Fruit fly (Drosophila melanogaster) whole organism, embryonic: ENCODE results near the gene T48.
A peak's percentile ranks its signal among the peaks of the same experiment; 100 is the strongest.

ENCODE experiments used
- BtbVII ChIP-seq: fragments of 200-800 bp; sonication (Bioruptor generic); optimal IDR thresholded peaks from 3 replicates; lab custom pipeline; 2017; ENCODE audit warnings: missing biosample characterization, mild to moderate bottlenecking, missing genetic modification characterization
- CG10565 ChIP-seq: fragments of 200-800 bp; sonication (Bioruptor generic); optimal IDR thresholded peaks from 3 replicates; lab custom pipeline; 2016; ENCODE audit warnings: missing biosample characterization, mild to moderate bottlenecking, missing genetic modification characterization
- CG11456 ChIP-seq: fragments of 200-800 bp; sonication (Bioruptor generic); IDR thresholded peaks from 3 replicates; pipeline ENCODE4 v1.3.6; 2022; ENCODE audit warnings: missing biosample characterization, missing genetic modification characterization
- CG12391 ChIP-seq: fragments of 200-800 bp; sonication (Bioruptor generic); optimal IDR thresholded peaks from 3 replicates; lab custom pipeline; 2018; ENCODE audit warnings: missing biosample characterization, mild to moderate bottlenecking, missing genetic modification characterization, moderate library complexity
- CG12769 ChIP-seq: fragments of 200-800 bp; sonication (Bioruptor generic); optimal IDR thresholded peaks from 2 replicates; lab custom pipeline; 2019; ENCODE audit warnings: missing biosample characterization, mild to moderate bottlenecking, missing genetic modification characterization, moderate library complexity
- CG13424 ChIP-seq: fragments of 200-800 bp; sonication (Bioruptor generic); optimal IDR thresholded peaks from 2 replicates; lab custom pipeline; 2019; ENCODE audit warnings: missing biosample characterization, mild to moderate bottlenecking, missing genetic modification characterization, moderate library complexity
- CG13624 ChIP-seq: fragments of 200-800 bp; sonication (Bioruptor generic); optimal IDR thresholded peaks from 2 replicates; lab custom pipeline; 2016; ENCODE audit warnings: missing biosample characterization, missing genetic modification characterization
- CG15479 ChIP-seq: fragments of 200-800 bp; sonication (Bioruptor generic); optimal IDR thresholded peaks from 3 replicates; lab custom pipeline; 2019; ENCODE audit warnings: missing biosample characterization, mild to moderate bottlenecking, missing genetic modification characterization, moderate library complexity
- CG15696 ChIP-seq: fragments of 200-800 bp; sonication (Bioruptor generic); optimal IDR thresholded peaks from 2 replicates; lab custom pipeline; 2019; ENCODE audit warnings: missing biosample characterization, mild to moderate bottlenecking, missing genetic modification characterization, moderate library complexity
- CG16779 ChIP-seq: fragments of 200-800 bp; sonication (Bioruptor generic); IDR thresholded peaks from 2 replicates; pipeline ENCODE4 v1.3.6; 2022; ENCODE audit warnings: missing biosample characterization, missing genetic modification characterization
- CG16863 ChIP-seq: fragments of 200-800 bp; sonication (Bioruptor generic); optimal IDR thresholded peaks from 3 replicates; lab custom pipeline; 2016; ENCODE audit warnings: missing biosample characterization, missing genetic modification characterization
- CG18262 ChIP-seq: fragments of 200-800 bp; optimal IDR thresholded peaks from 3 replicates; lab custom pipeline; 2019; ENCODE audit warnings: missing biosample characterization, mild to moderate bottlenecking, missing genetic modification characterization, moderate library complexity
- CG30403 ChIP-seq: fragments of 200-800 bp; sonication (Bioruptor generic); optimal IDR thresholded peaks from 3 replicates; lab custom pipeline; 2016; ENCODE audit warnings: missing biosample characterization, missing genetic modification characterization
- CG31224 ChIP-seq: fragments of 200-800 bp; sonication (Bioruptor generic); IDR thresholded peaks from 2 replicates; pipeline ENCODE4 v1.3.6; 2022; ENCODE audit warnings: missing biosample characterization, missing genetic modification characterization
- CG3407 ChIP-seq: fragments of 200-800 bp; sonication (Bioruptor generic); optimal IDR thresholded peaks from 2 replicates; lab custom pipeline; 2018; ENCODE audit warnings: missing biosample characterization, mild to moderate bottlenecking, missing genetic modification characterization
- CG34422 ChIP-seq: fragments of 200-800 bp; sonication (Bioruptor generic); IDR thresholded peaks from 3 replicates; pipeline ENCODE4 v1.3.6; 2022; ENCODE audit warnings: missing biosample characterization, missing genetic modification characterization
- CG4707 ChIP-seq: fragments of 200-800 bp; sonication (Bioruptor generic); optimal IDR thresholded peaks from 2 replicates; lab custom pipeline; 2018; ENCODE audit warnings: missing biosample characterization, mild to moderate bottlenecking, missing genetic modification characterization, moderate library complexity
- CG5245 ChIP-seq: fragments of 200-800 bp; sonication (Bioruptor generic); optimal IDR thresholded peaks from 3 replicates; lab custom pipeline; 2016; ENCODE audit warnings: missing biosample characterization, missing genetic modification characterization
- CG6654 ChIP-seq: fragments of 200-800 bp; sonication (Bioruptor generic); optimal IDR thresholded peaks from 2 replicates; lab custom pipeline; 2017; ENCODE audit warnings: missing biosample characterization, mild to moderate bottlenecking, missing genetic modification characterization
- CG6765 ChIP-seq: fragments of 200-800 bp; sonication (Bioruptor generic); optimal IDR thresholded peaks from 3 replicates; lab custom pipeline; 2017; ENCODE audit warnings: missing biosample characterization, mild to moderate bottlenecking, missing genetic modification characterization
- CG7372 ChIP-seq: fragments of 200-800 bp; sonication (Bioruptor generic); IDR thresholded peaks from 2 replicates; pipeline ENCODE4 v1.3.6; 2022; ENCODE audit warnings: missing biosample characterization, missing genetic modification characterization
- CG8359 ChIP-seq: fragments of 200-800 bp; sonication (Bioruptor generic); optimal IDR thresholded peaks from 2 replicates; lab custom pipeline; 2017; ENCODE audit warnings: missing biosample characterization, mild to moderate bottlenecking, missing genetic modification characterization, borderline replicate concordance
- CG8944 ChIP-seq: fragments of 200-800 bp; sonication (Bioruptor generic); optimal IDR thresholded peaks from 3 replicates; lab custom pipeline; 2016; ENCODE audit warnings: missing biosample characterization, missing genetic modification characterization
- CTCF ChIP-seq: fragments of 200-800 bp; sonication (Bioruptor generic); optimal IDR thresholded peaks from 2 replicates; lab custom pipeline; 2017; ENCODE audit warnings: missing biosample characterization, mild to moderate bottlenecking, missing genetic modification characterization, moderate library complexity
- Hey ChIP-seq: fragments of 200-800 bp; sonication (Bioruptor generic); optimal IDR thresholded peaks from 3 replicates; lab custom pipeline; 2018; ENCODE audit warnings: missing biosample characterization, mild to moderate bottlenecking, missing genetic modification characterization
- Jarid2 ChIP-seq: fragments of 200-800 bp; sonication (Bioruptor generic); optimal IDR thresholded peaks from 3 replicates; lab custom pipeline; 2017; ENCODE audit warnings: mild to moderate bottlenecking, missing biosample characterization, missing genetic modification reagents, missing genetic modification characterization
- Six4 ChIP-seq: fragments of 200-800 bp; sonication (Bioruptor generic); optimal IDR thresholded peaks from 2 replicates; lab custom pipeline; 2016; ENCODE audit warnings: missing biosample characterization, missing genetic modification characterization
- aop ChIP-seq: fragments of 200-800 bp; sonication (Bioruptor generic); IDR thresholded peaks from 2 replicates; pipeline ENCODE4 v1.3.6; 2022; ENCODE audit warnings: missing biosample characterization, missing genetic modification characterization
- ara ChIP-seq: fragments of 200-800 bp; sonication (Bioruptor generic); IDR thresholded peaks from 2 replicates; pipeline ENCODE4 v1.3.6; 2022; ENCODE audit warnings: missing biosample characterization, missing genetic modification characterization
- ash1 ChIP-seq: fragments of 200-800 bp; sonication (Bioruptor generic); optimal IDR thresholded peaks from 2 replicates; lab custom pipeline; 2018; ENCODE audit warnings: missing biosample characterization, mild to moderate bottlenecking, missing genetic modification characterization
- bab2 ChIP-seq: fragments of 200-800 bp; sonication (Bioruptor generic); optimal IDR thresholded peaks from 2 replicates; lab custom pipeline; 2016; ENCODE audit warnings: missing biosample characterization, missing genetic modification characterization
- cas ChIP-seq: fragments of 200-800 bp; sonication (Bioruptor generic); IDR thresholded peaks from 2 replicates; pipeline ENCODE4 v1.3.6; 2022; ENCODE audit warnings: missing biosample characterization, missing genetic modification characterization
- chn ChIP-seq: fragments of 200-800 bp; sonication (Bioruptor generic); optimal IDR thresholded peaks from 2 replicates; lab custom pipeline; 2016; ENCODE audit warnings: missing biosample characterization, missing genetic modification characterization
- da ChIP-seq: fragments of 200-800 bp; sonication (Bioruptor generic); optimal IDR thresholded peaks from 2 replicates; lab custom pipeline; 2016; ENCODE audit warnings: missing biosample characterization, missing genetic modification characterization
- grn ChIP-seq: fragments of 200-800 bp; sonication (Bioruptor generic); optimal IDR thresholded peaks from 3 replicates; lab custom pipeline; 2017; ENCODE audit warnings: missing biosample characterization, missing genetic modification characterization
- hkb ChIP-seq, 2 experiments: fragments of 200-800 bp in 1 of 2; fragments of >200 bp in 1 of 2; sonication (Bioruptor generic) in 1 of 2; IDR thresholded peaks in 1 of 2; optimal IDR thresholded peaks in 1 of 2; 2 replicates each; pipeline versions ENCODE4 v1.3.6 to Lab custom; 2017 to 2022; ENCODE audit warnings: missing biosample characterization in 1 of 2, missing genetic modification characterization in 1 of 2
- kah ChIP-seq: fragments of 200-800 bp; sonication (Bioruptor generic); optimal IDR thresholded peaks from 2 replicates; lab custom pipeline; 2018; ENCODE audit warnings: missing biosample characterization, mild to moderate bottlenecking, missing genetic modification characterization
- kni ChIP-seq: fragments of 200-800 bp; sonication (Bioruptor generic); optimal IDR thresholded peaks from 3 replicates; lab custom pipeline; 2017; ENCODE audit warnings: mild to moderate bottlenecking, missing biosample characterization, missing genetic modification reagents, missing genetic modification characterization
- lilli ChIP-seq: fragments of 200-800 bp; sonication (Bioruptor generic); optimal IDR thresholded peaks from 3 replicates; lab custom pipeline; 2016; ENCODE audit warnings: missing biosample characterization, missing genetic modification characterization
- mam ChIP-seq: fragments of 200-800 bp; sonication (Bioruptor generic); optimal IDR thresholded peaks from 3 replicates; lab custom pipeline; 2016; ENCODE audit warnings: missing biosample characterization, missing genetic modification characterization
- mld ChIP-seq: fragments of 200-800 bp; sonication (Bioruptor generic); IDR thresholded peaks from 3 replicates; pipeline ENCODE4 v1.3.6; 2022; ENCODE audit warnings: missing biosample characterization, missing genetic modification characterization; ENCODE audit not compliant: partially characterized antibody
- nom ChIP-seq: fragments of 200-800 bp; sonication (Bioruptor generic); optimal IDR thresholded peaks from 2 replicates; lab custom pipeline; 2017; ENCODE audit warnings: missing biosample characterization, missing genetic modification characterization, mild to moderate bottlenecking, moderate library complexity, missing genetic modification reagents
- odd ChIP-seq: fragments of 200-800 bp; sonication (Bioruptor generic); optimal IDR thresholded peaks from 2 replicates; lab custom pipeline; 2017; ENCODE audit warnings: missing biosample characterization, mild to moderate bottlenecking, missing genetic modification characterization
- onecut ChIP-seq: fragments of 200-800 bp; sonication (Bioruptor generic); IDR thresholded peaks from 2 replicates; pipeline ENCODE4 v1.3.6; 2022; ENCODE audit warnings: missing biosample characterization, missing genetic modification characterization
- pan ChIP-seq, 4 experiments: fragments of >200 bp in 3 of 4; fragments of 200-800 bp in 1 of 4; sonication (Bioruptor generic) in 1 of 4; optimal IDR thresholded peaks in 3 of 4; IDR thresholded peaks in 1 of 4; 2 replicates each; pipeline versions ENCODE4 v1.3.6 to Lab custom; 2017 to 2022; ENCODE audit warnings: missing biosample characterization in 2 of 4, missing genetic modification characterization in 2 of 4, mixed read lengths in 1 of 4
- pho ChIP-seq: fragments of 200-800 bp; sonication (Bioruptor generic); optimal IDR thresholded peaks from 2 replicates; lab custom pipeline; 2016; ENCODE audit warnings: missing biosample characterization, missing genetic modification characterization
- pita ChIP-seq: fragments of 200-800 bp; sonication (Bioruptor generic); optimal IDR thresholded peaks from 2 replicates; lab custom pipeline; 2017; ENCODE audit warnings: missing biosample characterization, mild to moderate bottlenecking, missing genetic modification characterization
- psq ChIP-seq: fragments of 200-800 bp; sonication (Bioruptor generic); optimal IDR thresholded peaks from 2 replicates; lab custom pipeline; 2017; ENCODE audit warnings: missing biosample characterization, missing genetic modification characterization
- ranshi ChIP-seq: fragments of 200-800 bp; sonication (Bioruptor generic); IDR thresholded peaks from 2 replicates; pipeline ENCODE4 v1.3.6; 2022; ENCODE audit warnings: missing biosample characterization, missing genetic modification characterization
- ro ChIP-seq: fragments of 200-800 bp; sonication (Bioruptor generic); IDR thresholded peaks from 2 replicates; pipeline ENCODE4 v1.3.6; 2022; ENCODE audit warnings: missing biosample characterization, missing genetic modification characterization
- so ChIP-seq: fragments of 200-800 bp; sonication (Bioruptor generic); IDR thresholded peaks from 3 replicates; pipeline ENCODE4 v1.3.6; 2022; ENCODE audit warnings: missing biosample characterization, missing genetic modification characterization

T48 gene

dm6 chr3R:26908750-26909149 is 27.2 kb downstream of the T48 start (continued):
- TF ChIP-seq CG12769 (tag; lab: Kevin White, UChicago): peak; percentile 32
- TF ChIP-seq chn (GFP tag; lab: Kevin White, UChicago): no peak
- TF ChIP-seq Jarid2 (GFP tag; lab: Kevin White, UChicago): no peak
- no peak for TF ChIP-seq mld
- no peak for TF ChIP-seq cas
- no peak for TF ChIP-seq aop (GFP tag; lab: Robert Waterston, UW)
- TF ChIP-seq Six4 (GFP tag; lab: Kevin White, UChicago): no peak
- no peak for TF ChIP-seq pho (GFP tag; lab: Kevin White, UChicago)
- TF ChIP-seq Hey (tag; lab: Kevin White, UChicago): no peak
- TF ChIP-seq psq (GFP tag; lab: Kevin White, UChicago): no peak
- no peak for TF ChIP-seq kah (GFP tag; lab: Kevin White, UChicago)
- no peak for TF ChIP-seq lilli (GFP tag; lab: Kevin White, UChicago)
- no peak for TF ChIP-seq CG15479 (GFP tag; lab: Kevin White, UChicago)
- TF ChIP-seq kni (GFP tag; lab: Kevin White, UChicago): peak; percentile 82
- TF ChIP-seq CG34422 (GFP tag; lab: Robert Waterston, UW): no peak
- TF ChIP-seq da (GFP tag; lab: Kevin White, UChicago): no peak
- TF ChIP-seq CTCF (GFP tag; lab: Kevin White, UChicago): no peak
- no peak for TF ChIP-seq ara (GFP tag; lab: Robert Waterston, UW)
- TF ChIP-seq ro (GFP tag; lab: Robert Waterston, UW): no peak
- TF ChIP-seq CG3407 (GFP tag; lab: Kevin White, UChicago): peak; percentile 41
- no peak for TF ChIP-seq CG5245 (GFP tag; lab: Kevin White, UChicago)
- TF ChIP-seq CG13424 (tag; lab: Kevin White, UChicago): no peak
- no peak for TF ChIP-seq CG6654 (GFP tag; lab: Kevin White, UChicago)
- peak; percentile 30 for TF ChIP-seq CG18262 (tag; lab: Kevin White, UChicago)
- no peak for TF ChIP-seq pan (optimal IDR thresholded peaks at IDR 0.05; lab: Kevin White, UChicago)
- peak in 1 of 2 experiments; percentile 15 for TF ChIP-seq pan (GFP tag; optimal IDR thresholded peaks at IDR 0.05 in 1 of 2, IDR thresholded peaks at IDR 0.05 in 1 of 2)
- TF ChIP-seq CG12391: no peak
- no peak for TF ChIP-seq mam (GFP tag; lab: Kevin White, UChicago)
- no peak for TF ChIP-seq ranshi (GFP tag; lab: Robert Waterston, UW)
- no peak for TF ChIP-seq CG8359 (GFP tag; lab: Kevin White, UChicago)
- TF ChIP-seq pita (GFP tag; lab: Kevin White, UChicago): no peak
- no peak for TF ChIP-seq CG16863
- peak; percentile 34 for TF ChIP-seq odd (GFP tag; lab: Kevin White, UChicago)
- no peak for TF ChIP-seq CG7372
- TF ChIP-seq CG11456 (GFP tag; lab: Robert Waterston, UW): 0 out of 3 replicates have a peak, but pooled peaks have one; percentile 50
- TF ChIP-seq ash1 (GFP tag; lab: Kevin White, UChicago): no peak
- no peak for TF ChIP-seq bab2 (GFP tag; lab: Kevin White, UChicago)
- TF ChIP-seq grn (GFP tag; lab: Kevin White, UChicago): no peak
- TF ChIP-seq onecut (GFP tag; lab: Robert Waterston, UW): 0 out of 2 replicates have a peak, but pooled peaks have one; percentile 12
- TF ChIP-seq CG8944: no peak
- no peak for TF ChIP-seq CG6765 (GFP tag; lab: Kevin White, UChicago)
- peak; percentile 31 for TF ChIP-seq CG4707 (GFP tag; lab: Kevin White, UChicago)
- no peak for TF ChIP-seq CG16779
- TF ChIP-seq CG30403 (GFP tag; lab: Kevin White, UChicago): no peak
- no peak for TF ChIP-seq hkb (optimal IDR thresholded peaks at IDR 0.05; lab: Kevin White, UChicago)
- TF ChIP-seq hkb (GFP tag; IDR thresholded peaks at IDR 0.05; lab: Robert Waterston, UW): 0 out of 2 replicates have a peak, but pooled peaks have one; percentile 24
- peak; percentile 7 for TF ChIP-seq CG15696 (tag; lab: Kevin White, UChicago)
- TF ChIP-seq CG31224 (GFP tag; lab: Robert Waterston, UW): no peak
- TF ChIP-seq so (GFP tag; lab: Robert Waterston, UW): 0 out of 3 replicates have a peak, but pooled peaks have one; percentile 21
- TF ChIP-seq CG10565: no peak
- no peak for TF ChIP-seq nom (GFP tag; lab: Kevin White, UChicago)
- TF ChIP-seq CG13624 (GFP tag; lab: Kevin White, UChicago): no peak
- no peak for TF ChIP-seq BtbVII
